Fruit fly (Drosophila melanogaster): ENCODE measurements around the gene CG15199.

dm6 chrX:11108148-11108844 lies 33.3 kb downstream of the CG15199 start, which contains the start of gene Hsp60A:
- TF ChIP-seq CTCF (optimal IDR thresholded peaks at IDR 0.05) (no peak), CG8478 (optimal IDR thresholded peaks at IDR 0.05) (no peak)
